Worm (Caenorhabditis elegans) whole organism, L4/young adult: ENCODE measurements around the gene smk-1.

Experiments used
- W03F9.2 ChIP-seq: fragments of 150-350 bp; optimal IDR thresholded peaks from 2 replicates; lab custom pipeline; 2014; ENCODE audit warnings: missing biosample characterization, missing genetic modification characterization
- dao-5 ChIP-seq: sonication (generic microtip); optimal IDR thresholded peaks from 2 replicates; lab custom pipeline; 2016; ENCODE audit warnings: missing genotype, missing genetic modification characterization, moderate library complexity, missing compliant biosample characterization
- him-1 ChIP-seq: sonication (generic microtip); optimal IDR thresholded peaks from 2 replicates; lab custom pipeline; 2016; ENCODE audit warnings: missing genotype, missing genetic modification reagents, missing genetic modification characterization, missing compliant biosample characterization

DNA sequence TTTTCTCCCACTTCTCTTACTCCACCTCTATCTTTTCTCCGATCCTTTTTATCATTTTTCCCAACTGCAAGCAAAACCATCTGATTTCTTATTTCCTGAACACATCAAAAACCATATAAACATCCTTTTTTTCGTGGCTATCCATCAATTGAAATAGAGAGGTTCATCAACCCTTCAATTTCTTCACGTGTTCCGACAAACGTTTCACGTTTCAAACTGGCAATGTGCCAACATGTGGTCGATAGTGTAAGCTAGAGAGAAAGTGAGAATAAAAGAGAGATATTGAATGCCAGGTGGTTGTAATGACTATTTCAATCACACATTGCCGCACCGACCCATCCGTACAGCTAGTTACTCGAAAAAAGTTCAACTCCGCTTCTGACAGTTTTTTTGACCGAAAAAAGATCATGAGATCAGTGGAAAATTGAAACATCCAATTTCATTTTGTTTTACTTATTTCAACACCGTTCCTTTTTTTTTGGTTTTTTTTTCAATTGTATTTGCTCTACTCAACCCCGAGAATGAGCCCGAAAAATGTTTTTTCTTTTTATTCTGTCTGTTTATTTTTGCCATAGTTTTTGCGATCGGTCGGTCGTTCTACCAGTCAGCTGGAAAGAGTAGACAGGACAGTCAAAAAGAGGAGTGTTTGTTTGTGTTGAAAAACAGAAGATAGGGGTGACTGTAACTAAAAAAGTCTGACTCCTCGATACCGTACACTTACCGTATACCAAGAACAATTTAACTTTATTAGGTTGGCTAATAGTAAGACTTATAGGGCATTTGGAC lies 51.2 kb downstream of the smk-1 start:
- no peak for TF ChIP-seq dao-5 (tag; lab: Kevin White, UChicago)
- no peak for TF ChIP-seq W03F9.2 (tag; lab: Kevin White, UChicago)
- TF ChIP-seq him-1 (tag; lab: Kevin White, UChicago) = no peak
